Worm (Caenorhabditis elegans) whole organism, midembryonic: ENCODE results near the gene mks-3.

Source experiments
- T22C8.4 ChIP-seq: fragments of 200-800 bp; sonication (Bioruptor generic); IDR thresholded peaks from 2 replicates; pipeline ENCODE4 v1.3.6; 2022; ENCODE audit warnings: missing genetic modification characterization, missing compliant biosample characterization
- ztf-29 ChIP-seq: fragments of 200-800 bp; sonication (Bioruptor generic); IDR thresholded peaks from 2 replicates; pipeline ENCODE4 v1.3.6; 2022; ENCODE audit warnings: missing genetic modification reagents, missing genetic modification characterization, missing compliant biosample characterization

ce11 chrII:7624272-7624671 lies 40.8 kb upstream of the mks-3 start:
- TF ChIP-seq T22C8.4 (no peak), ztf-29 (GFP tag; lab: Robert Waterston, UW) (no peak)
